Fruit fly (Drosophila melanogaster): ENCODE data around the gene GstT3.
"Not testable (repeated sequence)": the region's sequence is repeated elsewhere in the genome, so short reads cannot be mapped to it uniquely, and the experiment has no call there.

- not testable (repeated sequence) for TF ChIP-seq CG6808 (GFP tag; optimal IDR thresholded peaks at IDR 0.05); pdm3 (GFP tag; optimal IDR thresholded peaks at IDR 0.05); Sox15 (GFP tag; optimal IDR thresholded peaks at IDR 0.05); CG3032 (tag; optimal IDR thresholded peaks at IDR 0.05); svp (GFP tag); OdsH (GFP tag; optimal IDR thresholded peaks at IDR 0.05); Hr4 (GFP tag; optimal IDR thresholded peaks at IDR 0.05); Eip75B (GFP tag; optimal IDR thresholded peaks at IDR 0.05)
Observed at dm6 chrX:20446071-20446470, 21.2 kb upstream of the GstT3 start, which contains the start of gene CG42578.
